Worm (Caenorhabditis elegans) whole organism, mixed stage, embryonic: ENCODE data around the gene dmsr-13.

Source experiments
- M03D4.4 ChIP-seq: sonication (generic microtip); optimal IDR thresholded peaks from 2 replicates; lab custom pipeline; 2017; ENCODE audit warnings: mild to moderate bottlenecking, missing genetic modification characterization, missing compliant biosample characterization
- ces-1 ChIP-seq: fragments of 150-350 bp; optimal IDR thresholded peaks from 2 replicates; lab custom pipeline; 2014; ENCODE audit warnings: missing biosample characterization, missing genetic modification reagents, missing genetic modification characterization
- elt-1 ChIP-seq: sonication (generic microtip); optimal IDR thresholded peaks from 2 replicates; lab custom pipeline; 2017; ENCODE audit warnings: missing genetic modification characterization, mild to moderate bottlenecking, missing compliant biosample characterization, antibody characterized with exemption, moderate library complexity, borderline replicate concordance; ENCODE audit not compliant: insufficient read depth
- hlh-1 ChIP-seq: fragments of 150-350 bp; optimal IDR thresholded peaks from 2 replicates; lab custom pipeline; 2014; ENCODE audit warnings: missing biosample characterization, missing genetic modification reagents, missing genetic modification characterization
- lin-13 ChIP-seq: fragments of 150-350 bp; optimal IDR thresholded peaks from 2 replicates; lab custom pipeline; 2014; ENCODE audit warnings: missing biosample characterization, missing genetic modification characterization
- mls-2 ChIP-seq: sonication (generic microtip); optimal IDR thresholded peaks from 2 replicates; lab custom pipeline; 2016; ENCODE audit warnings: mild to moderate bottlenecking, missing genetic modification characterization, moderate library complexity, missing compliant biosample characterization
- nhr-237 ChIP-seq: fragments of 150-350 bp; optimal IDR thresholded peaks from 2 replicates; lab custom pipeline; 2014; ENCODE audit warnings: missing biosample characterization, missing genetic modification characterization
- nhr-28 ChIP-seq: fragments of 150-350 bp; optimal IDR thresholded peaks from 2 replicates; lab custom pipeline; 2014; ENCODE audit warnings: missing biosample characterization, missing genetic modification characterization
- nhr-76 ChIP-seq: sonication (generic microtip); optimal IDR thresholded peaks from 2 replicates; lab custom pipeline; 2017; ENCODE audit warnings: missing biosample characterization, missing genetic modification characterization
- snpc-4 ChIP-seq: fragments of 150-350 bp; optimal IDR thresholded peaks from 2 replicates; lab custom pipeline; 2014; ENCODE audit warnings: missing biosample characterization, missing genetic modification characterization
- zip-8 ChIP-seq: fragments of 150-350 bp; optimal IDR thresholded peaks from 2 replicates; lab custom pipeline; 2014; ENCODE audit warnings: missing biosample characterization, missing genetic modification characterization
- ztf-11 ChIP-seq: fragments of 150-350 bp; optimal IDR thresholded peaks from 2 replicates; lab custom pipeline; 2014; ENCODE audit warnings: missing biosample characterization, missing genetic modification characterization

DNA sequence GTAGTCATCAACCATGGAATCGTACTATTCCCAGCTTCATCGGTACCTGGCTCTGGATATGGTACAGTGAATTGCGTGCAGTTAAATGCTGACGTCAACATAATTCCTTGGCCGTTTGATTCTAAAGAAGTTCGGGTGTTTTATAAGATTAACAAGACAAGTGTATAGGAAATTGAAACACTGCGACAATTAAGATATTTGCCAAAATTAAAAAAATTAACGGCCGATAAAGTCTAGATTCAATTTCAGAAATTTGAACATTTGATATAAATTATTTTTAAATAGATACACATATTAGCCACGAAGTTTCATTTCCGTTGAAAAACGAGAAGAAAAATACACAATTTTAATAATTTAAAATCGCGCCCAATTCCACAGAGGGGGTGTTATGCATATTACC lies 13.4 kb downstream of the dmsr-13 start, which contains the start of gene dmsr-12:
- TF ChIP-seq mls-2 (no peak), ztf-11 (tag; lab: Kevin White, UChicago) (no peak), nhr-76 (tag; lab: Kevin White, UChicago) (no peak), snpc-4 (tag; lab: Kevin White, UChicago) (no peak), M03D4.4 (tag; lab: Kevin White, UChicago) (no peak), zip-8 (tag; lab: Kevin White, UChicago) (no peak), ces-1 (no peak), nhr-28 (tag; lab: Kevin White, UChicago) (no peak), nhr-237 (tag; lab: Kevin White, UChicago) (no peak), hlh-1 (tag; lab: Kevin White, UChicago) (no peak), lin-13 (tag; lab: Kevin White, UChicago) (no peak), elt-1 (tag; lab: Kevin White, UChicago) (no peak)
